Worm (Caenorhabditis elegans) whole organism, young adult: Measurements from ENCODE around the gene C05C10.3.
A peak's percentile ranks its signal among the peaks of the same experiment; 100 is the strongest.

ENCODE experiments used
- F49E8.2 ChIP-seq: sonication (generic microtip); optimal IDR thresholded peaks from 3 replicates; lab custom pipeline; 2017; ENCODE audit warnings: missing genetic modification characterization, mild to moderate bottlenecking, missing compliant biosample characterization, antibody characterized with exemption, moderate library complexity; ENCODE audit not compliant: insufficient read depth
- T07F8.4 ChIP-seq: sonication (generic microtip); optimal IDR thresholded peaks from 2 replicates; lab custom pipeline; 2016; ENCODE audit warnings: mild to moderate bottlenecking, missing genetic modification characterization, moderate library complexity, missing compliant biosample characterization
- ekl-4 ChIP-seq: fragments of 200-800 bp; sonication (Bioruptor generic); IDR thresholded peaks from 2 replicates; pipeline ENCODE4 v1.3.6; 2022; ENCODE audit warnings: missing genetic modification reagents, missing genetic modification characterization, missing compliant biosample characterization
- him-1 ChIP-seq: sonication (generic microtip); optimal IDR thresholded peaks from 2 replicates; lab custom pipeline; 2016; ENCODE audit warnings: missing genotype, missing genetic modification reagents, missing genetic modification characterization, missing compliant biosample characterization
- hlh-26 ChIP-seq: fragments of 200-800 bp; sonication (Bioruptor generic); conservative IDR thresholded peaks from 2 replicates; pipeline ENCODE4 v1.3.6; 2022; ENCODE audit warnings: missing genetic modification reagents, missing genetic modification characterization, missing compliant biosample characterization
- madf-3 ChIP-seq: fragments of 200-800 bp; sonication (Bioruptor generic); IDR thresholded peaks from 2 replicates; pipeline ENCODE4 v1.3.6; 2022; ENCODE audit warnings: missing genetic modification reagents, missing genetic modification characterization, missing compliant biosample characterization
- nhr-179 ChIP-seq: sonication (generic microtip); optimal IDR thresholded peaks from 2 replicates; lab custom pipeline; 2016; ENCODE audit warnings: mild to moderate bottlenecking, missing genetic modification characterization, missing compliant biosample characterization
- sea-2 ChIP-seq: fragments of 200-800 bp; sonication (Bioruptor generic); IDR thresholded peaks from 2 replicates; pipeline ENCODE4 v1.3.6; 2022; ENCODE audit warnings: missing genetic modification characterization, missing compliant biosample characterization
- snpc-1.1 ChIP-seq: sonication (generic microtip); optimal IDR thresholded peaks from 2 replicates; lab custom pipeline; 2017; ENCODE audit warnings: missing genetic modification characterization, mild to moderate bottlenecking, missing compliant biosample characterization, antibody characterized with exemption, moderate library complexity, missing genotype, missing genetic modification reagents; ENCODE audit not compliant: insufficient read depth
- snpc-4 ChIP-seq, 5 experiments: fragments of 150-350 bp in 1 of 5; sonication (generic microtip) in 4 of 5; optimal IDR thresholded peaks; 2 replicates each; lab custom pipeline; 2014 to 2018; ENCODE audit warnings: missing genetic modification characterization in 5 of 5, missing biosample characterization in 3 of 5, antibody characterized with exemption in 2 of 5, mild to moderate bottlenecking in 2 of 5, missing compliant biosample characterization in 2 of 5, missing genotype in 2 of 5, moderate library complexity in 2 of 5, missing genetic modification reagents in 1 of 5
- ztf-22 ChIP-seq: fragments of 200-800 bp; sonication (Bioruptor generic); optimal IDR thresholded peaks from 2 replicates; lab custom pipeline; 2018; ENCODE audit warnings: mild to moderate bottlenecking, missing genetic modification characterization, moderate library complexity, missing compliant biosample characterization
- ztf-26 ChIP-seq: sonication (generic microtip); optimal IDR thresholded peaks from 2 replicates; lab custom pipeline; 2017; ENCODE audit warnings: missing genetic modification characterization, missing compliant biosample characterization

ce11 chrII:9931012-9931411 is 5.7 kb downstream of the C05C10.3 start:
- TF ChIP-seq ztf-22 (GFP tag; lab: Kevin White, UChicago) (no peak), snpc-1.1 (tag; lab: Kevin White, UChicago) (no peak), ztf-26 (tag; lab: Kevin White, UChicago) (no peak), T07F8.4 (no peak), him-1 (tag; lab: Kevin White, UChicago) (peak; percentile 45), snpc-4 (GFP tag; optimal IDR thresholded peaks at IDR 0.05; lab: Kevin White, UChicago) (no peak), snpc-4 (tag; optimal IDR thresholded peaks at IDR 0.05; lab: Kevin White, UChicago) (no peak), hlh-26 (GFP tag; lab: Robert Waterston, UW) (no peak), F49E8.2 (tag; lab: Kevin White, UChicago) (no peak), nhr-179 (no peak), sea-2 (no peak), ekl-4 (GFP tag; lab: Robert Waterston, UW) (no peak), madf-3 (GFP tag; lab: Robert Waterston, UW) (no peak)
